Fruit fly (Drosophila melanogaster) S2 (cell line): ENCODE data around the gene CG6978.

Source experiments
- CG8478 ChIP-seq: fragments of >200 bp; optimal IDR thresholded peaks from 2 replicates; lab custom pipeline; 2018
- CTCF ChIP-seq, 2 experiments: fragments of >200 bp; optimal IDR thresholded peaks; 2 replicates each; lab custom pipeline; 2018

CG6978 gene

DNA sequence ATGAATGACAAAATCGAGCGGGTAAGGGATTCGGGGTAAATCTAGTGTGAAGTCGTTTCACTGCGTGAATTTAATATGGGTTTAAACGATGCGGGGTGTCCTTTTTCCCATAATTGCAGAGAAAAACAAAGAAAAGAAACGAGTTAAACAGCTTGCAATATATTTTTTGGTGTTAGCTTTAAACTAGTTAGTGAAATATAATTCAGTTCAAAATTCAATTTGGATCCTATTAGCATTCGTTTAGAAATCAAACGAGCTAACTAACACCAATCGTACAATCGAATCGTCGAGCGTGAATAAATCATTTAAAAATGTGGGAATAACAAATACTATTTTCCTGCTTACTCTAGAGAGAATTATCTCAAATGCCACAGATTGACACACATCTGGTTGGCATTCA lies at the start of gene CG6978:
CG6978 (plus strand) TSS at position 301 of the 400 bp plus-strand sequence.
- TF ChIP-seq CG8478 (lab: Kevin White, UChicago) (no peak), CTCF (optimal IDR thresholded peaks at IDR 0.05; lab: Kevin White, UChicago) (no peak)

DNA sequence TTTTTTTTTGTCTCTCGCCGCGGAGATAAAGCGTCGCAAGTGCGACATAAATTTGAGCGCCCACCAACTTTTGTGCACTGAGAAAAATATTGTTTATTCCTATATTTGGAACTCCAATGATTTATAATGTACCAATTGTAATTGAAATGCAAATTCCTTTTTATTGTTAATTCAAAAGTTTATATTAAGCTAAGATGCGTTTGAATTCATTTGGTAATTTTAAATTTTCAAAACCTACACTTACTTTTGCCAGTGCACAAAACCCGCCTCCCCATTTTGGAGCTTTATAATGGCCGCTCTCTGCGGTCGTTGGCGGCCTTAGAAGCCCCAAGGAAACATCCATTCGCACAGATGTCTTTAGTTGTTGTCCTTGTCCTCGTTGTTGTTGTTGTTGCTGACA lies 21.6 kb upstream of the CG6978 start:
- no peak for TF ChIP-seq CG8478 (lab: Kevin White, UChicago)
- no peak for TF ChIP-seq CTCF (optimal IDR thresholded peaks at IDR 0.05; lab: Kevin White, UChicago)

DNA sequence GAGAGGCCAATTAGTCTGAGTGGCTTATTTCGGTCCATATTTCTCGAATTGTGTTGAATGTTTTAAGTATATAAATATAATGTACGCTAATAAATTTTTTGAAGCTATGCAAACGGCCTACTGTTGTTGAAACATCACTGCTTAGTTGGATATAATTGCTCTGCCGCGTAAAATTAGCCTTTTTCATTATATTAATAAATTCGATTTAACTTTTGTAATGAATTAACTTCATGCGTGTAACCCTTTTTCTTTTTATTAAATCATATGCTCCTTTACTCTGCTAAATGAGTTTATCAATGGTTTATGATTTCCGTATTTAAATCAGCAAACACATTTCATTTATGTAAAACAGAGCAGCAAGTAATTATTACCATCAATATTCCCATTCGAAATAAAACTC lies 13.8 kb upstream of the CG6978 start, which contains the start of gene CG15472:
CG15472 (minus strand) TSS at position 101 of the 400 bp plus-strand sequence.
- no peak for TF ChIP-seq CTCF (optimal IDR thresholded peaks at IDR 0.05; lab: Kevin White, UChicago)
- no peak for TF ChIP-seq CG8478 (lab: Kevin White, UChicago)

DNA sequence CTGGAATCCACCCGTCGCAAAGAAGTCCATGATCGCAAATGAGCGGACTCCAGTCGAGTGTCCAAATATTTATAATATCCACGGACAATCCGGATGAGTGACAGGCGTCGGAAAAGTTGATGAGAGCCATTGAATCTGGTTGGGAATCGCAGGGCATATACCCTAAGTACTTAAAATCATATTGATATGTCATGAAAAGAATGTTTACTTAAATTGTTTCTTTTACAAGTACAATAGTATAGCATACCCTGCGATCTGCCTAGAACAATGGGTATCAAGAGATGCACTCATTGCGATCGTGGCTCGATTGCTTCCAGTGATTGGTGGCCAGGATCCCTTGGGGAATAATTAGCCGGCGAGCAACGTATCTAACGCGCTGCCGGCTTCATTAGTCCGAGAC lies 12.4 kb upstream of the CG6978 start, which contains the start of gene Klf15:
Klf15 (minus strand) TSS at position 101 of the 400 bp plus-strand sequence.
- TF ChIP-seq CTCF (optimal IDR thresholded peaks at IDR 0.05; lab: Kevin White, UChicago) (no peak), CG8478 (lab: Kevin White, UChicago) (no peak)

DNA sequence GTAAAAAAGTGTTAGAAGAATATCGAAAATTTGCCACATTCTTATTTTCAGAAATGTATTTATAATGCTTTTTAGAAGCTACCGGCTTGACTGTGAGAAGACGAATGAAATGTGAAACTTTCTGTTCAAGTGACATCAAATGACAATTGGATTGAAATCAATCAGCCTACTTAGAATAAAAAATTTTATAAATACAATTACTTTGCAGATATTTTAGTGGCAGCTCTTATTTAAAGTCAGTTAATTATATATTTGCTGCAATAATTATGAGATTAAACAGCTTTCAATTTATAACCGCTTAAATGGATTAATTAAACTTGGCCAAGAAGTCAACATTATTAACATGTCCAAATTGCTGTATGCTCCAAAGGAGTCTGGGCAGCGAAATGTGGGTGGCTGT lies 6.6 kb upstream of the CG6978 start, which contains the start of gene CG2871:
CG2871 (minus strand) TSS at position 101 of the 400 bp plus-strand sequence.
- TF ChIP-seq CG8478 (lab: Kevin White, UChicago) (no peak), CTCF (optimal IDR thresholded peaks at IDR 0.05; lab: Kevin White, UChicago) (no peak)

DNA sequence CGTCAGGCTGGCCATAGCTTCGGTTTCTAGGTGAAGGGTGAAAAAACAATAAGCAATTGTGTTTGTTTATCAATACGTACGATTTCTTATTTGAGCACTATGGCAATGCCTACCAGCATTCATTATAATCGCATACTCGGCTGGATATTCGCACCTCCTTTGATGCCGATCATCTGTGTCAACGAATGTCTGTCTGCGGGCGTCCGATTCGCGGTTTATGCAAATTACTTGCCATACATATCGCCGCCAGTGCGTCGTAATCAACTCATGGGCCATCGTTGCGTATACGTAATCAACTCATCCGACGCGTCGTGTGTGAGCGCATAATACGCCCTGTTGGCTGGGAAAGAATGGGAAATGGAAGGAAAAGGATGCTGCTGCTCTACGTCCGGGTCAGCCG lies 1.2 kb upstream of the CG6978 start, which contains the start of gene CG15471:
CG15471 (minus strand) TSS at position 101 of the 400 bp plus-strand sequence.
- TF ChIP-seq CTCF (optimal IDR thresholded peaks at IDR 0.05; lab: Kevin White, UChicago), result no peak
- no peak for TF ChIP-seq CG8478 (lab: Kevin White, UChicago)

DNA sequence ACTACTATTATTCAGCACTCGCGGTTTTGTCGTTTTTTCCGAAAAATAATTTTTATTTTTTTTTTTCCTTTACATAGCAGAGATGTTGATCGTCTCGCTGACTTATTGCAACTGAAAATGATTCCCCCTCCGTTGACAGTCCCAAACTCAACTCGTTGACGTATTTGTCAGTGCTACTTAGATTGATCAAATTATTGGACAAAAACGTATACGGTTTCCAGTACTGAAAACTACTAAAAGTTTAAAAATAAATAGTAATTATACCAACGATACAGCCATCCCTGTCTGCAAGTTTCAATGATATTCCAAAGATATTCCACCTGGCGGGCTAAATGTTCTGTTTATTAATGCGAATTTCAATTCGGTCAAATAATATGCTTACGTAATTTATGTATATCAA lies 20.9 kb downstream of the CG6978 start, which contains the start of gene CG2861:
CG2861 (minus strand) TSS at position 101 of the 400 bp plus-strand sequence.
- TF ChIP-seq CTCF (optimal IDR thresholded peaks at IDR 0.05; lab: Kevin White, UChicago), result no peak
- no peak for TF ChIP-seq CG8478 (lab: Kevin White, UChicago)

DNA sequence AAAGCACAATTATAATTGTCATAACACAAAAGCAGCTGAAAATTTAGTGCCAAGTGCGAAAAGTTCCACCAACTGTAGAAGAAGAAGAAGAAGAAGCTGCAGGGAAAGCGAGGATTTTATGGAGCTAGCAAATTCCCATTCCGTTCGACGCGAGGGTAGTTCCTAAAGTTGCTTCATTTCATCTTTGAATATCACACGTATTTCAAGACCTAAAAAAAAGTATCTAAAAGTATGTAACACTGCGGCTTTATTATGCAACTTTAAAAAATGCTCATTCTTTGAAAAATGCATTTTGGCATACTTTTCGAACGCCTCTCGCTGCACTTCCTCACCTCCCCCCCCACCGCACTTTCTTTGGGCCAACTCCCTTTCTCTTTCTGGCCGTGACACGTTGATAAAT lies 24.0 kb downstream of the CG6978 start:
- no peak for TF ChIP-seq CTCF (optimal IDR thresholded peaks at IDR 0.05; lab: Kevin White, UChicago)
- no peak for TF ChIP-seq CG8478 (lab: Kevin White, UChicago)

DNA sequence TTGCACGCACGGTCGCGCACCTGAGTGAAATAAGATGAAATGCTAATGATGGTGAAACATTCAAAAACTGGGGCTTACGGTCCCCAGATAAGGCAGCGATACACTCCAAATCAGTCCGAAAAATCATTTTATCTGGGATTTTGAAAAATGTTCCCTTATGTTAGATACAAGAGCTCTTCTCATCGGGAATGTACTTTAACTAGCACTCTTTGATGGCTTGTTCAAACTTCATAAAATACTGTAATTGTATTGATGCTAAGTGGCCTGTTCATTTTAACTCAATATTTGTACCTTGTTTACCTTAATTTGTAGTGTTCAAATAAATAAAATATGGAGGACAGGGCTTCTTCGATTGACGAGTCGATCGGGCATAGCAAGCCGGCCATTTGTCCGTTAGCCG lies 41.8 kb downstream of the CG6978 start, which contains the start of gene CG12682:
CG12682 (plus strand) TSS at position 301 of the 400 bp plus-strand sequence.
- TF ChIP-seq CG8478 (lab: Kevin White, UChicago) (no peak), CTCF (optimal IDR thresholded peaks at IDR 0.05; lab: Kevin White, UChicago) (no peak)
